Worm (Caenorhabditis elegans) whole organism, L4 larva: ENCODE measurements around the gene tag-329.

ENCODE experiments used
- F26F4.8 ChIP-seq: fragments of 200-800 bp; sonication (Bioruptor generic); conservative IDR thresholded peaks from 2 replicates; pipeline ENCODE4 v1.3.6; 2022; ENCODE audit warnings: missing genetic modification characterization, missing compliant biosample characterization
- F37D6.2 ChIP-seq: sonication (generic microtip); optimal IDR thresholded peaks from 2 replicates; lab custom pipeline; 2016; ENCODE audit warnings: mild to moderate bottlenecking, missing genetic modification characterization, missing compliant biosample characterization
- F49E8.2 ChIP-seq: sonication (generic microtip); optimal IDR thresholded peaks from 2 replicates; lab custom pipeline; 2016; ENCODE audit warnings: missing compliant biosample characterization, mild to moderate bottlenecking, missing genetic modification characterization, borderline replicate concordance
- R02D3.7 ChIP-seq: fragments of 150-350 bp; sonication (generic microtip); optimal IDR thresholded peaks from 3 replicates; lab custom pipeline; 2014; ENCODE audit warnings: missing biosample characterization, missing genetic modification characterization
- T20F7.1 ChIP-seq: fragments of 200-800 bp; sonication (Bioruptor generic); optimal IDR thresholded peaks from 2 replicates; lab custom pipeline; 2018; ENCODE audit warnings: mild to moderate bottlenecking, missing genetic modification characterization, missing compliant biosample characterization
- T26A8.4 ChIP-seq: fragments of 200-800 bp; sonication (Bioruptor generic); IDR thresholded peaks from 2 replicates; pipeline ENCODE4 v1.3.6; 2022; ENCODE audit warnings: missing genetic modification characterization, missing compliant biosample characterization
- Y48G9A.11 ChIP-seq: fragments of 200-800 bp; sonication (Bioruptor generic); IDR thresholded peaks from 2 replicates; pipeline ENCODE4 v1.3.6; 2022; ENCODE audit warnings: missing genetic modification reagents, missing genetic modification characterization, missing compliant biosample characterization
- Y5F2A.4 ChIP-seq: fragments of 200-800 bp; sonication (Bioruptor generic); optimal IDR thresholded peaks from 2 replicates; lab custom pipeline; 2018; ENCODE audit warnings: mild to moderate bottlenecking, missing genetic modification characterization, missing compliant biosample characterization
- ama-1 ChIP-seq: fragments of 150-350 bp; optimal IDR thresholded peaks from 2 replicates; lab custom pipeline; 2014; ENCODE audit warnings: inconsistent platforms, mixed read lengths
- ceh-62 ChIP-seq: sonication (generic microtip); optimal IDR thresholded peaks from 2 replicates; lab custom pipeline; 2017; ENCODE audit warnings: missing biosample characterization, missing genetic modification characterization
- ceh-82 ChIP-seq: sonication (generic microtip); optimal IDR thresholded peaks from 2 replicates; lab custom pipeline; 2017; ENCODE audit warnings: missing biosample characterization, missing genetic modification characterization
- ctbp-1 ChIP-seq: fragments of 200-800 bp; sonication (Bioruptor generic); IDR thresholded peaks from 2 replicates; pipeline ENCODE4 v1.3.6; 2022; ENCODE audit warnings: missing genetic modification reagents, missing genetic modification characterization, missing compliant biosample characterization
- daf-12 ChIP-seq: fragments of 150-350 bp; optimal IDR thresholded peaks from 2 replicates; lab custom pipeline; 2014; ENCODE audit warnings: missing biosample characterization, missing genetic modification reagents, missing genetic modification characterization
- daf-16 ChIP-seq, 3 experiments: sonication (generic microtip); optimal IDR thresholded peaks; 2 replicates each; lab custom pipeline; 2016 to 2017; ENCODE audit warnings: missing genetic modification characterization in 3 of 3, missing genetic modification reagents in 3 of 3, mild to moderate bottlenecking in 2 of 3, missing compliant biosample characterization in 2 of 3, missing biosample characterization in 1 of 3, moderate library complexity in 1 of 3
- daf-8 ChIP-seq: fragments of 200-800 bp; sonication (Bioruptor generic); IDR thresholded peaks from 2 replicates; pipeline ENCODE4 v1.3.6; 2022; ENCODE audit warnings: missing genetic modification characterization, missing compliant biosample characterization
- dmd-6 ChIP-seq: fragments of 200-800 bp; sonication (Bioruptor generic); IDR thresholded peaks from 2 replicates; pipeline ENCODE4 v1.3.6; 2022; ENCODE audit warnings: missing genetic modification reagents, missing genetic modification characterization, missing compliant biosample characterization
- dmd-8 ChIP-seq: fragments of 200-800 bp; sonication (Bioruptor generic); IDR thresholded peaks from 2 replicates; pipeline ENCODE4 v1.3.6; 2022; ENCODE audit warnings: missing genetic modification characterization, missing compliant biosample characterization
- dpl-1 ChIP-seq: fragments of 150-350 bp; optimal IDR thresholded peaks from 2 replicates; lab custom pipeline; 2014; ENCODE audit warnings: missing biosample characterization, missing genetic modification reagents, missing genetic modification characterization
- egl-43 ChIP-seq: fragments of 200-800 bp; sonication (Bioruptor generic); IDR thresholded peaks from 2 replicates; pipeline ENCODE4 v1.3.6; 2022; ENCODE audit warnings: missing genetic modification reagents, missing genetic modification characterization, missing compliant biosample characterization
- hif-1 ChIP-seq, 2 experiments: sonication (generic microtip); optimal IDR thresholded peaks; 2 replicates each; lab custom pipeline; 2016 to 2017; ENCODE audit warnings: missing compliant biosample characterization in 2 of 2, missing genetic modification characterization in 2 of 2, missing genetic modification reagents in 2 of 2, missing genotype in 2 of 2, mild to moderate bottlenecking in 1 of 2
- hlh-11 ChIP-seq: fragments of 200-800 bp; sonication (Bioruptor generic); optimal IDR thresholded peaks from 2 replicates; lab custom pipeline; 2018; ENCODE audit warnings: mild to moderate bottlenecking, missing genetic modification characterization, missing compliant biosample characterization
- lim-7 ChIP-seq: fragments of 200-800 bp; sonication (Bioruptor generic); IDR thresholded peaks from 2 replicates; pipeline ENCODE4 v1.3.6; 2022; ENCODE audit warnings: missing genetic modification characterization, missing compliant biosample characterization
- lin-1 ChIP-seq: fragments of 200-800 bp; sonication (Bioruptor generic); IDR thresholded peaks from 2 replicates; pipeline ENCODE4 v1.3.6; 2022; ENCODE audit warnings: missing genetic modification reagents, missing genetic modification characterization, missing compliant biosample characterization
- lin-29 ChIP-seq: fragments of 200-800 bp; sonication (Bioruptor generic); IDR thresholded peaks from 2 replicates; pipeline ENCODE4 v1.3.6; 2022; ENCODE audit warnings: missing genetic modification reagents, missing genetic modification characterization, missing compliant biosample characterization
- lin-38 ChIP-seq: fragments of 200-800 bp; sonication (Bioruptor generic); IDR thresholded peaks from 2 replicates; pipeline ENCODE4 v1.3.6; 2022; ENCODE audit warnings: missing genetic modification reagents, missing genetic modification characterization, missing compliant biosample characterization
- lin-39 ChIP-seq: fragments of 150-350 bp; optimal IDR thresholded peaks from 2 replicates; lab custom pipeline; 2014; ENCODE audit warnings: missing biosample characterization, missing genetic modification reagents, missing genetic modification characterization
- lsy-2 ChIP-seq, 2 experiments: fragments of 150-350 bp in 1 of 2; sonication (generic microtip) in 1 of 2; optimal IDR thresholded peaks; 2 replicates each; lab custom pipeline; 2014 to 2017; ENCODE audit warnings: missing biosample characterization in 2 of 2, missing genetic modification characterization in 2 of 2
- madf-5 ChIP-seq, 2 experiments: fragments of 200-800 bp; sonication (Bioruptor generic); IDR thresholded peaks; 2 replicates each; pipeline ENCODE4 v1.3.6; 2022; ENCODE audit warnings: missing compliant biosample characterization in 2 of 2, missing genetic modification characterization in 2 of 2
- madf-9 ChIP-seq: fragments of 200-800 bp; sonication (Bioruptor generic); conservative IDR thresholded peaks from 2 replicates; pipeline ENCODE4 v1.3.6; 2022; ENCODE audit warnings: missing genetic modification reagents, missing genetic modification characterization, missing compliant biosample characterization
- mdt-29 ChIP-seq: fragments of 200-800 bp; sonication (Bioruptor generic); IDR thresholded peaks from 2 replicates; pipeline ENCODE4 v1.3.6; 2022; ENCODE audit warnings: missing genetic modification reagents, missing genetic modification characterization, missing compliant biosample characterization
- mxl-2 ChIP-seq: fragments of 200-800 bp; sonication (Bioruptor generic); conservative IDR thresholded peaks from 2 replicates; pipeline ENCODE4 v1.3.6; 2022; ENCODE audit warnings: missing genetic modification reagents, missing genetic modification characterization, missing compliant biosample characterization
- mxl-3 ChIP-seq: fragments of 200-800 bp; sonication (Bioruptor generic); optimal IDR thresholded peaks from 2 replicates; lab custom pipeline; 2018; ENCODE audit warnings: mild to moderate bottlenecking, missing genetic modification characterization, missing compliant biosample characterization
- nhr-10 ChIP-seq: fragments of 150-350 bp; optimal IDR thresholded peaks from 2 replicates; lab custom pipeline; 2014; ENCODE audit warnings: missing biosample characterization, missing genetic modification characterization
- nhr-111 ChIP-seq: fragments of 200-800 bp; sonication (Bioruptor generic); optimal IDR thresholded peaks from 2 replicates; lab custom pipeline; 2018; ENCODE audit warnings: mild to moderate bottlenecking, missing genetic modification characterization, missing compliant biosample characterization
- nhr-25 ChIP-seq: sonication (generic microtip); optimal IDR thresholded peaks from 2 replicates; lab custom pipeline; 2017; ENCODE audit warnings: missing genetic modification characterization, mild to moderate bottlenecking, missing compliant biosample characterization, antibody characterized with exemption, moderate library complexity, borderline replicate concordance; ENCODE audit not compliant: insufficient read depth
- nhr-28 ChIP-seq: fragments of 150-350 bp; optimal IDR thresholded peaks from 2 replicates; lab custom pipeline; 2014; ENCODE audit warnings: missing biosample characterization, missing genetic modification characterization
- nhr-6 ChIP-seq: fragments of 150-350 bp; optimal IDR thresholded peaks from 2 replicates; lab custom pipeline; 2014; ENCODE audit warnings: missing biosample characterization, missing genetic modification characterization
- nhr-77 ChIP-seq: fragments of 150-350 bp; optimal IDR thresholded peaks from 2 replicates; lab custom pipeline; 2014; ENCODE audit warnings: missing biosample characterization, missing genetic modification characterization
- saeg-2 ChIP-seq: fragments of 200-800 bp; sonication (Bioruptor generic); IDR thresholded peaks from 2 replicates; pipeline ENCODE4 v1.3.6; 2022; ENCODE audit warnings: missing genetic modification reagents, missing genetic modification characterization, missing compliant biosample characterization
- snpc-4 ChIP-seq: fragments of 150-350 bp; optimal IDR thresholded peaks from 2 replicates; lab custom pipeline; 2014; ENCODE audit warnings: missing biosample characterization, missing genetic modification characterization
- tag-97 ChIP-seq: fragments of 200-800 bp; sonication (Bioruptor generic); IDR thresholded peaks from 2 replicates; pipeline ENCODE4 v1.3.6; 2022; ENCODE audit warnings: missing genetic modification characterization, missing compliant biosample characterization
- tra-1 ChIP-seq: fragments of 200-800 bp; sonication (Bioruptor generic); IDR thresholded peaks from 2 replicates; pipeline ENCODE4 v1.3.6; 2022; ENCODE audit warnings: missing genetic modification reagents, missing genetic modification characterization, missing compliant biosample characterization
- unc-130 ChIP-seq: sonication (generic microtip); optimal IDR thresholded peaks from 2 replicates; lab custom pipeline; 2016; ENCODE audit warnings: missing genetic modification reagents, missing genetic modification characterization, missing compliant biosample characterization
- unc-39 ChIP-seq: sonication (generic microtip); optimal IDR thresholded peaks from 2 replicates; lab custom pipeline; 2017; ENCODE audit warnings: missing biosample characterization, missing genetic modification characterization
- vab-7 ChIP-seq: fragments of 200-800 bp; sonication (Bioruptor generic); IDR thresholded peaks from 2 replicates; pipeline ENCODE4 v1.3.6; 2022; ENCODE audit warnings: missing genetic modification reagents, missing genetic modification characterization, missing compliant biosample characterization
- zag-1 ChIP-seq: fragments of 150-350 bp; optimal IDR thresholded peaks from 2 replicates; lab custom pipeline; 2014; ENCODE audit warnings: missing biosample characterization, missing genetic modification characterization
- zip-2 ChIP-seq: fragments of 150-350 bp; optimal IDR thresholded peaks from 2 replicates; lab custom pipeline; 2014; ENCODE audit warnings: missing biosample characterization, missing genetic modification characterization
- ztf-7 ChIP-seq: fragments of 150-350 bp; optimal IDR thresholded peaks from 2 replicates; lab custom pipeline; 2014; ENCODE audit warnings: missing biosample characterization, missing genetic modification characterization

Gene tag-329

DNA sequence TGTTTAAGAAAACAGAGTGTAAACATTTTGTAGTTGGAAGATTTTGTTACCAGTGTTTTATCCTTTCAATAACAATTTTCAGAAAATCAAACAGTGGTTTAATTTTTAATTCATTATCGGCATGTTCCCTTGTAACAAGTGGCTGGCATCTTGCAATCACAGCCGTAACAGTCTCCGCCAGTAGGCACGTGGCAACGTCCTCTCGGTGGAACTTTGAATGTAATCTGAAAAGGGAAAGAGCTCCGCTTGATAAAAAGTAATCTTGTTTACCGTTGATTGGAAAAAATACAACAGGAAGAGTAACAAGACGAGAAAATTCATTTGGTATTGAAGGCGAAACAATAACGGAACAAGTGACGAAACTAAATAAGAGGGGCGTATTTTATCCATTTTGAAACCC, 45.3 kb upstream of the tag-329 start, which contains the start of gene K06A4.10 (continued):
- TF ChIP-seq daf-12 (tag; lab: Kevin White, UChicago): no peak
- no peak for TF ChIP-seq ceh-82 (tag; lab: Kevin White, UChicago)
- no peak for TF ChIP-seq ctbp-1
- TF ChIP-seq snpc-4 (tag; lab: Kevin White, UChicago): no peak
- no peak for TF ChIP-seq lin-29 (GFP tag; lab: Robert Waterston, UW)
- no peak for TF ChIP-seq F49E8.2 (tag; lab: Kevin White, UChicago)
- no peak for TF ChIP-seq nhr-25
- TF ChIP-seq unc-39 (tag; lab: Kevin White, UChicago): no peak
- TF ChIP-seq ama-1: no peak
- no peak for TF ChIP-seq nhr-6 (tag; lab: Kevin White, UChicago)
- peak; percentile 18; the same call in 1 of the 2 replicates for TF ChIP-seq tra-1
- no peak for TF ChIP-seq lin-39 (tag; lab: Kevin White, UChicago)
- TF ChIP-seq lin-1 (GFP tag; lab: Robert Waterston, UW): peak; percentile 45; the same call in 1 of the 2 replicates
- no peak for TF ChIP-seq zag-1 (tag; lab: Kevin White, UChicago)
- no peak for TF ChIP-seq lin-38 (GFP tag; lab: Robert Waterston, UW)
- TF ChIP-seq dmd-8 (GFP tag; lab: Robert Waterston, UW): no peak
- no peak for TF ChIP-seq nhr-111 (GFP tag; lab: Kevin White, UChicago)
- TF ChIP-seq daf-8 (GFP tag; lab: Robert Waterston, UW): no peak

DNA sequence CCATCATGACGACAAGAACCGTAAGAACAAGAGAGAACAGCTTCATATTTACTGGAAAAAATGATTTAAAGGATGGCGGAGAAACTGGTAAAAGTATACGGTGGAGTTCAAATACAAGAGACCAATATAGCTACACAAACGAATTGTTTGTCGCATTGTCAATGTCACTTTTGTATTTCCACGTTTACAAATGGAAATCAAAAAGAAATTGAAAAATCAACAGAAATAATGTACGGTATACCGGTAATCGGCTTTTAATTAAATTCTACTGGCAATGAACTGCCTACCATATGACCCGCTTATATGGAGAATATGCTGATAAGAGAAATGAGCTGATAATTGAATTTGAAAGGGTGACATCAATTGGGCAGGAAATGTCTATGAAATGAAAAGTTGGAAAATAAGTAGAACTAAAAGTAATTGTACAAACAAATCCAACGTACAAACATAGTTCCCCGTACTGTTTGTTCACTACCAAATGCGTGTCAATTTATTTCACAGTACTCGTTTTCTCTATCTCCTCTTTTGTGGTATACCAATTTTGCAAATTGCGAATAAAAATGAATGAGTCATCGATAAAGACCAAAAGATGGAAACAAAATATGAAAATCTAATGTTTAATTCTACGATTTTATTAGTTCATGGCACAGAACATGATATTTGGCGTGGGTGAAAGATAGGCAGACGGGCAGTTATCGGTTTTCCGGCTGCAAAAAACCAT, 43.1 kb upstream of the tag-329 start, which contains the start of gene K06A4.7:
TSS of gene K06A4.7 (minus strand) at position 51 of the 721 bp plus-strand sequence.
- TF ChIP-seq madf-5 (GFP tag; IDR thresholded peaks at IDR 0.05; lab: Robert Waterston, UW) (no peak), saeg-2 (GFP tag; lab: Robert Waterston, UW) (no peak), hlh-11 (tag; lab: Kevin White, UChicago) (peak; percentile 76), vab-7 (GFP tag; lab: Robert Waterston, UW) (no peak), tag-97 (GFP tag; lab: Robert Waterston, UW) (no peak), dmd-6 (GFP tag; lab: Robert Waterston, UW) (peak; percentile 51), R02D3.7 (no peak), lin-29 (GFP tag; lab: Robert Waterston, UW) (no peak), nhr-77 (tag; lab: Kevin White, UChicago) (no peak), nhr-10 (tag; lab: Kevin White, UChicago) (no peak), mxl-3 (GFP tag; lab: Kevin White, UChicago) (no peak), ctbp-1 (no peak), ztf-7 (no peak), F26F4.8 (no peak), nhr-25 (no peak), T20F7.1 (GFP tag; lab: Kevin White, UChicago) (no peak), Y48G9A.11 (GFP tag; lab: Robert Waterston, UW) (no peak), F37D6.2 (tag; lab: Kevin White, UChicago) (no peak), nhr-111 (GFP tag; lab: Kevin White, UChicago) (no peak), egl-43 (no peak), lin-1 (GFP tag; lab: Robert Waterston, UW) (0 out of 2 replicates have a peak, but pooled peaks have one; percentile 17), mxl-2 (no peak), F49E8.2 (tag; lab: Kevin White, UChicago) (no peak), ceh-62 (no peak), lim-7 (GFP tag; lab: Robert Waterston, UW) (no peak), nhr-28 (tag; lab: Kevin White, UChicago) (peak; percentile 48), madf-9 (GFP tag; lab: Robert Waterston, UW) (no peak), zip-2 (tag; lab: Kevin White, UChicago) (no peak), unc-130 (GFP tag; lab: Kevin White, UChicago) (no peak), dmd-8 (GFP tag; lab: Robert Waterston, UW) (no peak), T26A8.4 (GFP tag; lab: Robert Waterston, UW) (no peak), daf-16 (GFP tag; optimal IDR thresholded peaks at IDR 0.05; lab: Kevin White, UChicago) (no peak), daf-16 (tag; optimal IDR thresholded peaks at IDR 0.05; lab: Kevin White, UChicago) (peak; percentile 64), mdt-29 (GFP tag; lab: Robert Waterston, UW) (no peak), lsy-2 (tag; optimal IDR thresholded peaks at IDR 0.05; lab: Kevin White, UChicago) (no peak), hif-1 (tag; optimal IDR thresholded peaks at IDR 0.05; lab: Kevin White, UChicago) (peak in 1 of 2 experiments; percentile 1), Y5F2A.4 (no peak), dpl-1 (GFP tag; lab: Kevin White, UChicago) (no peak)
